Worm (Caenorhabditis elegans) whole organism, L2 larva: ENCODE results near the gene mlc-5.

Source experiments
- C34F6.9 ChIP-seq: fragments of 150-350 bp; optimal IDR thresholded peaks from 2 replicates; lab custom pipeline; 2014; ENCODE audit warnings: missing biosample characterization, missing genetic modification characterization
- F13H6.1 ChIP-seq: sonication (generic microtip); optimal IDR thresholded peaks from 2 replicates; lab custom pipeline; 2016; ENCODE audit warnings: missing genetic modification characterization, missing compliant biosample characterization
- Y55F3AM.14 ChIP-seq: fragments of 200-800 bp; sonication (Bioruptor generic); optimal IDR thresholded peaks from 2 replicates; lab custom pipeline; 2018; ENCODE audit warnings: mild to moderate bottlenecking, missing genetic modification characterization, missing compliant biosample characterization
- ZK546.5 ChIP-seq: sonication (generic microtip); optimal IDR thresholded peaks from 2 replicates; lab custom pipeline; 2017; ENCODE audit warnings: missing biosample characterization, missing genetic modification characterization
- ceh-82 ChIP-seq: fragments of 150-350 bp; optimal IDR thresholded peaks from 2 replicates; lab custom pipeline; 2014; ENCODE audit warnings: missing biosample characterization, missing genetic modification characterization
- crh-2 ChIP-seq: sonication (generic microtip); optimal IDR thresholded peaks from 2 replicates; lab custom pipeline; 2017; ENCODE audit warnings: missing biosample characterization, missing genetic modification characterization
- egl-27 ChIP-seq: sonication (generic microtip); optimal IDR thresholded peaks from 3 replicates; lab custom pipeline; 2017; ENCODE audit warnings: missing biosample characterization, missing genetic modification reagents, missing genetic modification characterization
- elt-1 ChIP-seq: fragments of 150-350 bp; optimal IDR thresholded peaks from 2 replicates; lab custom pipeline; 2014; ENCODE audit warnings: missing biosample characterization, missing genetic modification characterization
- elt-3 ChIP-seq: sonication (generic microtip); optimal IDR thresholded peaks from 2 replicates; lab custom pipeline; 2017; ENCODE audit warnings: missing biosample characterization, missing genetic modification characterization
- fos-1 ChIP-seq: fragments of 150-350 bp; optimal IDR thresholded peaks from 2 replicates; lab custom pipeline; 2014; ENCODE audit warnings: missing biosample characterization, missing genetic modification characterization
- lin-11 ChIP-seq: fragments of 150-350 bp; sonication (generic microtip); optimal IDR thresholded peaks from 2 replicates; lab custom pipeline; 2014; ENCODE audit warnings: missing biosample characterization, missing genetic modification characterization, inconsistent platforms, mixed read lengths
- lin-13 ChIP-seq: fragments of 150-350 bp; optimal IDR thresholded peaks from 2 replicates; lab custom pipeline; 2014; ENCODE audit warnings: missing biosample characterization, missing genetic modification reagents, missing genetic modification characterization
- lin-39 ChIP-seq: fragments of 150-350 bp; optimal IDR thresholded peaks from 2 replicates; lab custom pipeline; 2014; ENCODE audit warnings: missing biosample characterization, missing genetic modification reagents, missing genetic modification characterization
- lsy-2 ChIP-seq, 2 experiments: fragments of 150-350 bp in 1 of 2; sonication (generic microtip) in 1 of 2; optimal IDR thresholded peaks; 2 replicates each; lab custom pipeline; 2014 to 2017; ENCODE audit warnings: missing biosample characterization in 2 of 2, missing genetic modification characterization in 2 of 2
- mab-5 ChIP-seq: fragments of 150-350 bp; optimal IDR thresholded peaks from 2 replicates; lab custom pipeline; 2014; ENCODE audit warnings: missing biosample characterization, missing genetic modification characterization
- mdl-1 ChIP-seq, 2 experiments: fragments of 150-350 bp in 1 of 2; sonication (generic microtip) in 1 of 2; optimal IDR thresholded peaks; 2 replicates each; lab custom pipeline; 2017; ENCODE audit warnings: missing biosample characterization in 2 of 2, missing genetic modification characterization in 2 of 2
- nhr-11 ChIP-seq: fragments of 150-350 bp; optimal IDR thresholded peaks from 2 replicates; lab custom pipeline; 2014; ENCODE audit warnings: missing biosample characterization, missing genetic modification characterization
- nhr-12 ChIP-seq: fragments of 150-350 bp; optimal IDR thresholded peaks from 2 replicates; lab custom pipeline; 2014; ENCODE audit warnings: missing biosample characterization, missing genetic modification characterization
- nhr-129 ChIP-seq: fragments of 150-350 bp; optimal IDR thresholded peaks from 2 replicates; lab custom pipeline; 2014; ENCODE audit warnings: missing biosample characterization, missing genetic modification characterization
- nhr-23 ChIP-seq: fragments of 150-350 bp; optimal IDR thresholded peaks from 2 replicates; lab custom pipeline; 2014; ENCODE audit warnings: missing biosample characterization, missing genetic modification reagents, missing genetic modification characterization
- nhr-25 ChIP-seq: fragments of 150-350 bp; sonication (generic microtip); optimal IDR thresholded peaks from 3 replicates; lab custom pipeline; 2014; ENCODE audit warnings: missing biosample characterization, missing genetic modification characterization
- nhr-6 ChIP-seq: fragments of 150-350 bp; optimal IDR thresholded peaks from 2 replicates; lab custom pipeline; 2014; ENCODE audit warnings: missing biosample characterization, missing genetic modification characterization
- peb-1 ChIP-seq: fragments of 150-350 bp; optimal IDR thresholded peaks from 2 replicates; lab custom pipeline; 2014; ENCODE audit warnings: missing biosample characterization, missing genetic modification characterization
- sma-9 ChIP-seq, 2 experiments: fragments of 150-350 bp in 1 of 2; sonication (generic microtip) in 1 of 2; optimal IDR thresholded peaks; 2 replicates each; lab custom pipeline; 2014 to 2016; ENCODE audit warnings: missing genetic modification characterization in 2 of 2, mild to moderate bottlenecking in 1 of 2, missing biosample characterization in 1 of 2, missing compliant biosample characterization in 1 of 2, missing genetic modification reagents in 1 of 2, moderate library complexity in 1 of 2
- snpc-4 ChIP-seq: fragments of 150-350 bp; optimal IDR thresholded peaks from 2 replicates; lab custom pipeline; 2014; ENCODE audit warnings: missing biosample characterization, missing genetic modification characterization
- unc-55 ChIP-seq: fragments of 150-350 bp; sonication (generic microtip); optimal IDR thresholded peaks from 3 replicates; lab custom pipeline; 2014; ENCODE audit warnings: missing biosample characterization, missing genetic modification reagents, missing genetic modification characterization
- unc-62 ChIP-seq: fragments of 150-350 bp; optimal IDR thresholded peaks from 2 replicates; lab custom pipeline; 2014; ENCODE audit warnings: missing biosample characterization, missing genetic modification reagents, missing genetic modification characterization
- zag-1 ChIP-seq: fragments of 150-350 bp; optimal IDR thresholded peaks from 2 replicates; lab custom pipeline; 2014; ENCODE audit warnings: missing biosample characterization, missing genetic modification characterization
- ztf-11 ChIP-seq: sonication (generic microtip); optimal IDR thresholded peaks from 2 replicates; lab custom pipeline; 2017; ENCODE audit warnings: missing biosample characterization, missing genetic modification characterization
- ztf-4 ChIP-seq: fragments of 150-350 bp; optimal IDR thresholded peaks from 2 replicates; lab custom pipeline; 2014; ENCODE audit warnings: missing biosample characterization, missing genetic modification characterization

mlc-5 gene

DNA sequence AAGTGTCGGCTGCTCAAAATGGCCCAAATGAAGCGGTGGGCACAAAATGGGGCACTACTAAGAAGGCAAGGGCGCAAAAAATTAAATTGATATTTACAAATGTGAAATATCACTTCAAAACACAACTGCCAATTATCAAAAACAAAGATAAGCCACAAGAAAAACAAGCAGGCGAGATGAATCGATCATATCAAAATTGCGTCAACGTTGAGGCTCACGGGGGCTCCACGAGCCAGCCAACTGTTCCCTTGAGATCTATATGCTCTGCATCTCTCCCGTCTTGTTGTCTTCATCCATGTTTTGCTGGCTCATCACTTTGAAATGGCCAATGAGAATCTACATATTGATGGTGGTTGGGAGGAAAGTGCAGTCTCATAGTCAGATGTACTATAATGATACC, 12.1 kb downstream of the mlc-5 start:
- TF ChIP-seq ceh-82 (tag; lab: Kevin White, UChicago) = no peak
- TF ChIP-seq ztf-4 (tag; lab: Kevin White, UChicago) = no peak
- no peak for TF ChIP-seq ZK546.5 (tag; lab: Kevin White, UChicago)
- no peak for TF ChIP-seq C34F6.9 (tag; lab: Kevin White, UChicago)
- TF ChIP-seq mab-5 (tag; lab: Kevin White, UChicago) = peak; percentile 35
- no peak for TF ChIP-seq nhr-23
- TF ChIP-seq crh-2 (tag; lab: Kevin White, UChicago) = peak; percentile 17
- TF ChIP-seq nhr-25 (tag; lab: Kevin White, UChicago) = no peak
- TF ChIP-seq egl-27 (tag; lab: Kevin White, UChicago) = no peak
- peak; percentile 4 for TF ChIP-seq sma-9 (GFP tag; optimal IDR thresholded peaks at IDR 0.05; lab: Kevin White, UChicago)
- no peak for TF ChIP-seq sma-9 (tag; optimal IDR thresholded peaks at IDR 0.05; lab: Kevin White, UChicago)
- no peak for TF ChIP-seq ztf-11 (tag; lab: Kevin White, UChicago)
- peak; percentile 21 for TF ChIP-seq nhr-129
- no peak for TF ChIP-seq nhr-12 (tag; lab: Kevin White, UChicago)
- peak in 1 of 2 experiments; percentile 17 for TF ChIP-seq lsy-2 (tag; optimal IDR thresholded peaks at IDR 0.05; lab: Kevin White, UChicago)
- TF ChIP-seq fos-1 (tag; lab: Kevin White, UChicago) = no peak
- TF ChIP-seq Y55F3AM.14 (GFP tag; lab: Kevin White, UChicago) = no peak
- TF ChIP-seq unc-62 (GFP tag; lab: Kevin White, UChicago) = no peak
- TF ChIP-seq elt-1 = no peak
- TF ChIP-seq lin-11 (tag; lab: Kevin White, UChicago) = no peak
- TF ChIP-seq lin-39 (tag; lab: Kevin White, UChicago) = no peak
- TF ChIP-seq, all 48 proteins: peak for 5

- TF ChIP-seq zag-1 = peak; percentile 19
- TF ChIP-seq sma-9 (GFP tag; optimal IDR thresholded peaks at IDR 0.05; lab: Kevin White, UChicago) = peak; percentile 4
- TF ChIP-seq sma-9 (tag; optimal IDR thresholded peaks at IDR 0.05; lab: Kevin White, UChicago) = no peak
- TF ChIP-seq nhr-129 = peak; percentile 10
- peak; percentile 59 for TF ChIP-seq snpc-4 (tag; lab: Kevin White, UChicago)
- TF ChIP-seq lsy-2 (tag; optimal IDR thresholded peaks at IDR 0.05; lab: Kevin White, UChicago) = peak in 1 of 2 experiments; percentile 30
- TF ChIP-seq C34F6.9 (tag; lab: Kevin White, UChicago) = peak; percentile 48
- TF ChIP-seq Y55F3AM.14 (GFP tag; lab: Kevin White, UChicago) = no peak
- TF ChIP-seq F13H6.1 (tag; lab: Kevin White, UChicago) = peak; percentile 6
- no peak for TF ChIP-seq egl-27 (tag; lab: Kevin White, UChicago)
Observed at ce11 chrIII:13635730-13636360, 12.7 kb downstream of the mlc-5 start.

ce11 chrIII:13637681-13638080, 14.6 kb downstream of the mlc-5 start:
- TF ChIP-seq lsy-2 (tag; optimal IDR thresholded peaks at IDR 0.05; lab: Kevin White, UChicago) = peak in 1 of 2 experiments; percentile 46
- peak in 1 of 2 experiments; percentile 35 for TF ChIP-seq mdl-1 (tag; optimal IDR thresholded peaks at IDR 0.05; lab: Kevin White, UChicago)
- TF ChIP-seq unc-55 (GFP tag; lab: Kevin White, UChicago) = peak; percentile 5
- no peak for TF ChIP-seq lin-11 (tag; lab: Kevin White, UChicago)
- peak; percentile 51 for TF ChIP-seq C34F6.9 (tag; lab: Kevin White, UChicago)
- peak; percentile 31 for TF ChIP-seq F13H6.1 (tag; lab: Kevin White, UChicago)
- TF ChIP-seq nhr-25 (tag; lab: Kevin White, UChicago) = no peak

ce11 chrIII:13640003-13640499, 16.9 kb downstream of the mlc-5 start:
- TF ChIP-seq nhr-6 (tag; lab: Kevin White, UChicago) (no peak), unc-62 (GFP tag; lab: Kevin White, UChicago) (no peak), mab-5 (tag; lab: Kevin White, UChicago) (no peak), sma-9 (GFP tag; optimal IDR thresholded peaks at IDR 0.05; lab: Kevin White, UChicago) (no peak), sma-9 (tag; optimal IDR thresholded peaks at IDR 0.05; lab: Kevin White, UChicago) (no peak), nhr-12 (tag; lab: Kevin White, UChicago) (no peak), nhr-11 (tag; lab: Kevin White, UChicago) (no peak), lin-13 (no peak), elt-3 (tag; lab: Kevin White, UChicago) (no peak), nhr-129 (no peak), lin-11 (tag; lab: Kevin White, UChicago) (no peak), egl-27 (tag; lab: Kevin White, UChicago) (no peak), peb-1 (tag; lab: Kevin White, UChicago) (no peak), snpc-4 (tag; lab: Kevin White, UChicago) (no peak)
